Fruit fly (Drosophila melanogaster): ENCODE measurements around the gene twy.

Gene twy

dm6 chr3L:11814655-11815054 is 21.6 kb upstream of the twy start, which contains the start of gene Cubn2:
TSS of gene Cubn2 (minus strand) at chr3L:11814755.
- TF ChIP-seq CTCF (optimal IDR thresholded peaks at IDR 0.05): no peak
- no peak for TF ChIP-seq CG8478 (optimal IDR thresholded peaks at IDR 0.05)

dm6 chr3L:11801622-11802021 is 8.5 kb upstream of the twy start:
- TF ChIP-seq CG8478 (optimal IDR thresholded peaks at IDR 0.05): no peak
- TF ChIP-seq CTCF (optimal IDR thresholded peaks at IDR 0.05): no peak

DNA sequence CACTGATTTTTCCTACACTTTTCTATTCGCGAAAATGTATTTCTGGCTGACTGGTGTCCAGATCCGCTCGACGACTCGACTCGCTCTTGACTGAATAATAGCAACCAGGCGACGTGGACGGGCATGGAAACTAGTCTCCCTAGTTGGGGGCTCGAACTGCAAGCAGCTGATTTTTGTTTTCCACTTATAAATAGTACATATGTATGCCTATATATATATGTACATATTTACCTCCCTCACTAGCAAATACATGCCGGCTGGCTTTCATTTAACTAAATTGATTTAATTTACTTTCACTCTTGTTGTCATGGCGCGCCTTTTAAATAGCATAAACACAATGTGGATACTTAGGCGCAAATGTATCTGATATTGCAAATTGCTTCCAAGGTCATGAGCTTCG is 7.7 kb upstream of the twy start, which contains the start of gene Gcat:
Gene Gcat (minus strand): TSS at position 101 of the 400 bp plus-strand sequence.
- TF ChIP-seq CG8478 (optimal IDR thresholded peaks at IDR 0.05) (no peak), CTCF (optimal IDR thresholded peaks at IDR 0.05) (no peak)

- TF ChIP-seq CG8478 (optimal IDR thresholded peaks at IDR 0.05): no peak
- TF ChIP-seq CTCF (optimal IDR thresholded peaks at IDR 0.05): no peak
These were observed 2.4 kb upstream of the twy start, which contains the start of gene Klp68D for dm6 chr3L:11795440-11795983. TSS of gene Klp68D (plus strand) at chr3L:11795614.

- TF ChIP-seq CG8478 (optimal IDR thresholded peaks at IDR 0.05) (no peak), CTCF (optimal IDR thresholded peaks at IDR 0.05) (peak; percentile 43 to 67)
These were observed 3.3 kb downstream of the twy start, which contains the start of gene Pi3K68D for dm6 chr3L:11789773-11790172. TSS of gene Pi3K68D (minus strand) at chr3L:11790013.

- TF ChIP-seq CTCF (optimal IDR thresholded peaks at IDR 0.05): no peak
These were observed 4.1 kb downstream of the twy start for dm6 chr3L:11788936-11789352.

DNA sequence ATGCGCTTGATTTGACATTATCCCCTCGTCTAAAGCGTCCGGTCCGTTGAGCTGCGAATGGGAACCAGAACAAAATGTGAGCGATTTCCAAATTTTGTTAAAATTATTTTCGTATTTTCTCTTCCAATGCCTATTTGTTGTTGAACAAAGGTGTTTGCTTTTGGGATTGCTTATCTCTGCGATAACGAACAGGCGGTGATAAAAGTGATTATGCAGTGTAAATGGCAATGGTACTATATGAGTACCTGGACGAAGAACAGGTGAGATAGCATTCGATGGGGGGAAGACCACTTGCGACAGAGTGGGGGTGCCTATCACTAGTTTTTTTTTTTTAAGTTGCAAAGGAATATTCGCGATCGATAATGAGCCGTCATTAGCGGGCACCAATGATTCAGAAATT is 4.9 kb downstream of the twy start:
- TF ChIP-seq CG8478 (optimal IDR thresholded peaks at IDR 0.05): no peak
- TF ChIP-seq CTCF (optimal IDR thresholded peaks at IDR 0.05): no peak

DNA sequence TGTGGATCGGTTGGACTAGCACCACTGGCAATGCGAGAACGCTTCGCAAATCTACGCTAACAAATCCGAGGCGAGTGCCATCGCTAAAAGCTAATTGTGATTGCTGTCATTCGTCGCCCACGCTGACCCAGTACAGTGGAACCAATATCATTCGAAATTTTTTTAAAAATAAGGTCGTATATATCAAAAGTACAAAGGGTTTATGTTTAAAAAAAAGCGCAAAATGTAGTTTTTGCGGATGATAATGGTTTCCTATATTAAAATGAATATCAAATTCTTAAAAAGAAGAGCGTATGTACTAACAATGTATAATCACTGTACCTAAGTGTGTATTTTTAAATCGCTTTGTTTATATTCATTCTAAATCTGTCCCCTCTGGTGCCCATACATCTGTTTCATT is 7.8 kb downstream of the twy start:
- TF ChIP-seq CTCF (optimal IDR thresholded peaks at IDR 0.05) (no peak), CG8478 (optimal IDR thresholded peaks at IDR 0.05) (no peak)

DNA sequence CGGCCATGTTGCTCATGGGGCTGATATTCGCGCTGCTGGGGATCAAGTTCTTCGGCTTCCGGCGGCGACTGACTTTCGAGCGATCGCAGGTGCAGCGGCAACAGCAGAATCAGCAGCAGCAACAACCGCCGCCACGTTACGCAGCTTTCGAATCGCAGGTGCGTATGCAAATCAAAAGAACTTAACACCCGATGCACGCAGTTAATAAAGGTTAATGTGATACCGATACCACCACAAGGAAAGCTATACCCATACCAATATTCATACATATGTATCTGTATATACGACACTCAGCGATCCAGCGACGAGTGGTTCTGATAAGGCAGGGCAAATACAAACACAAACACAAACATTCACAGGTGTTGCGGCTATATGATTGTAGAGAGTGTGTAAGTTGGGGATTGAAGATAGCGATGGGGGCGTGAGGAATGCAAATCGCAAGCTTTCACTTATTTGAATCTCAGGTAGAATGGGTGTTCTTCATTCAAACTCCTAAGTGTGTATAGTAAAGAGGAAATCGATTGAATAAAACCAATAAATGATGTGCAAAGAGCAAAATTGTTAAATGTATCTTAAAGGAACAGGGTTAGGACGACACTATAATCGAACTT is 15.6 kb downstream of the twy start:
- TF ChIP-seq CTCF (optimal IDR thresholded peaks at IDR 0.05) (no peak), CG8478 (optimal IDR thresholded peaks at IDR 0.05) (no peak)

DNA sequence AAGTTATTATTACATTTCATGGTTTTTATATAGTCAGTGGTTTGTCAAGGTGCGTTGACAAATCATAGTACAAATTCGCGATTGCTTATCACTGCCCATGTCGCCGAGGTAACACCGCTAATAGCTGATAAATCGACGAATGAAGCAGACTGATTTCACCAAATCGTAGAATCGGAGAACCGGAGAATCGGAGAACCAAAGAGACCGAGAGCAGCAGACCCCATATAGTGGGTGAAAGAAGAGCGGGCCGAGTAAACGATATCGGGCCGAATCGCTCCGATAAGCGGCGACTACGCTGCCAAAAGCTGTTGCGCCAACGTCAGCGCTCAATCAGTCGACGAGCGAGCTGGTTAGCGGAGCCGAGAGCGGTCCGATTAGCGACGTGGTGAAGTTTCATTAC is 16.4 kb downstream of the twy start, which contains the start of gene CG14131:
Gene CG14131 (plus strand): TSS at position 343 of the 400 bp plus-strand sequence.
- TF ChIP-seq CG8478 (optimal IDR thresholded peaks at IDR 0.05) (no peak), CTCF (optimal IDR thresholded peaks at IDR 0.05) (no peak)

DNA sequence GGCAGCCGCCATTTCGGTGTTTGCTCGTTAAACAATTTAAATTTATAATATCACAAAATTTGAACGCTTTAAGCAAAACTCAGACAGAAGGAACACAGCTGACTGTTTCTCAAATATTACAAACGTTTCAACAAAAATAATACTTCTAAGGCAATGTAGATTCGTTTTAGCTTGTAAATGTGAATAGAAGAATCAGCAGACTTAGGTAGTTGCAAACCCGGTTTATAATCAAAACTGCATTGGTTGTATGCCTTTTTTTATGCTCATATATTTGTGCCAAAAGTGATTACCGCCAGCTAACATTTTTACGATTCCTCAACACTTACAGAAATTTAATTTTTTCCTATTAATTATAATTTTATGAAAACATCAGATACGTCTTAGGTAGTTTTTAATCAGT is 18.7 kb downstream of the twy start, which contains the start of gene Tim13:
Gene Tim13 (minus strand): TSS at position 101 of the 400 bp plus-strand sequence.
- TF ChIP-seq CG8478 (optimal IDR thresholded peaks at IDR 0.05): no peak
- TF ChIP-seq CTCF (optimal IDR thresholded peaks at IDR 0.05): no peak

- TF ChIP-seq CTCF (optimal IDR thresholded peaks at IDR 0.05) (no peak), CG8478 (optimal IDR thresholded peaks at IDR 0.05) (no peak)
These were observed 19.3 kb downstream of the twy start for dm6 chr3L:11773796-11774195.

- no peak for TF ChIP-seq CTCF (optimal IDR thresholded peaks at IDR 0.05)
- TF ChIP-seq CG8478 (optimal IDR thresholded peaks at IDR 0.05): no peak
These were observed 20.5 kb downstream of the twy start for dm6 chr3L:11772608-11773017.

DNA sequence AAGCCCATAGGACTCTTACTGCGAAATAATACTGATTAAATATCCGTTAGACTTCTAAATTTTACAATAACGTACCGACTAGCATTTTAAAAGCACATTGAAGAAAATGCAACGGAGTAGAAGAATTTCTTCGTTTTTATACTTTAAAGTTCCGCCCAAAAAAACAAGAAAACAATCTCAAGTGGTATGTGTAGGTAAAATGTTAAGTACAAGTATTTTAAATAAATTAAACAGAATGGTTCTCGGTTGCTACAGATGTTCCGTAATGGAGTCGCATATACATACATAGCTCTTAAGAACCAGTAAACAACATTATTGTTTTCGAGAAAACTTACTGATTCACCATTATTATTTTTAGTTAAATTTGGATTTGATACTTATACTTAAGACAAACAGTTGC is 21.0 kb downstream of the twy start, which contains the start of gene Muc68D:
Gene Muc68D (minus strand): TSS at position 101 of the 400 bp plus-strand sequence.
- TF ChIP-seq CTCF (optimal IDR thresholded peaks at IDR 0.05) (no peak), CG8478 (optimal IDR thresholded peaks at IDR 0.05) (no peak)

dm6 chr3L:11766563-11766962 is 26.5 kb downstream of the twy start:
- no peak for TF ChIP-seq CTCF (optimal IDR thresholded peaks at IDR 0.05)
- no peak for TF ChIP-seq CG8478 (optimal IDR thresholded peaks at IDR 0.05)

DNA sequence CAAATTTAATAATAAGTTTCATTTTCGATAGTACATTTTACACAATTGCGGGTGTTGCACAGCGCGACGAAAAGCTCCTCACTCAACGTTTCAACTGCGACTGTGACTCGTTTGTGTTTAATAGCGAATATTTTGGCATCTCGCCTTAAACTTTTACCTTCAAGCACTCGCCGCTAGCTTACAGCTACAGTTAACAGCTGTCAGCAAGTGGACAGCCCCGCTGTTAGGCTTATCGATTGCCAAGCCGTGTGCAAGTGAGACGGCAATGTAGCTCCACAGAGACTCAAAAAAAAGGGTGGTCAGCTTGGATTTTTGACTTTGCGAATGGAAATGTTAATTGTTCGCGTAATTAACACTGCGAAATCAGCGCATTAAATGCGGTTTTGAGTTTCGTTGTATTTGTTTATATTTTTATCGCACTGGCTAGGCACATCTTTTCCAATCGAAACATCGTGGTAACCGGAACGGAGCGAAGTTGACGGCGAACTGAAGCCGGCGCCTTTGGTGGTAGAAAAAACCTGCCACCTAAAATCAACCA is 27.3 kb downstream of the twy start, which contains the start of gene loaf:
Gene loaf (minus strand): TSS at position 488 of the 538 bp plus-strand sequence.
- TF ChIP-seq CG8478 (optimal IDR thresholded peaks at IDR 0.05): no peak
- TF ChIP-seq CTCF (optimal IDR thresholded peaks at IDR 0.05): no peak

Data from S2 (cell line).